Fruit fly (Drosophila melanogaster) whole organism, adult: ENCODE measurements around the gene CG6763.
A peak's percentile ranks its signal among the peaks of the same experiment; 100 is the strongest.

Source experiments
- CG11617 ChIP-seq: fragments of 200-800 bp; sonication (Bioruptor generic); optimal IDR thresholded peaks from 2 replicates; lab custom pipeline; 2017; ENCODE audit warnings: mild to moderate bottlenecking, missing biosample characterization, missing genetic modification reagents, missing genetic modification characterization
- CG12768 ChIP-seq: fragments of 200-800 bp; sonication (Bioruptor generic); optimal IDR thresholded peaks from 2 replicates; lab custom pipeline; 2017; ENCODE audit warnings: missing biosample characterization, missing genetic modification characterization, mild to moderate bottlenecking, moderate library complexity, missing genetic modification reagents
- CG14711 ChIP-seq: fragments of 200-800 bp; sonication (Bioruptor generic); optimal IDR thresholded peaks from 2 replicates; lab custom pipeline; 2018; ENCODE audit warnings: missing biosample characterization, mild to moderate bottlenecking, missing genetic modification characterization, moderate library complexity
- CG1620 ChIP-seq: fragments of 200-800 bp; sonication (Bioruptor generic); optimal IDR thresholded peaks from 2 replicates; lab custom pipeline; 2016; ENCODE audit warnings: missing biosample characterization, missing genetic modification characterization
- CG33017 ChIP-seq: fragments of 200-800 bp; sonication (Bioruptor generic); optimal IDR thresholded peaks from 2 replicates; lab custom pipeline; 2018; ENCODE audit warnings: missing biosample characterization, mild to moderate bottlenecking, missing genetic modification characterization, moderate library complexity
- CG5204 ChIP-seq: fragments of 200-800 bp; sonication (Bioruptor generic); optimal IDR thresholded peaks from 2 replicates; lab custom pipeline; 2016; ENCODE audit warnings: missing biosample characterization, missing genetic modification characterization
- CG7045 ChIP-seq: fragments of 200-800 bp; sonication (Bioruptor generic); optimal IDR thresholded peaks from 2 replicates; lab custom pipeline; 2017; ENCODE audit warnings: missing biosample characterization, mild to moderate bottlenecking, missing genetic modification characterization
- CG7101 ChIP-seq: fragments of 200-800 bp; sonication (Bioruptor generic); optimal IDR thresholded peaks from 2 replicates; lab custom pipeline; 2018; ENCODE audit warnings: missing biosample characterization, mild to moderate bottlenecking, missing genetic modification characterization, moderate library complexity
- Clk ChIP-seq: fragments of 200-800 bp; sonication (Bioruptor generic); optimal IDR thresholded peaks from 2 replicates; lab custom pipeline; 2017; ENCODE audit warnings: missing biosample characterization, missing genetic modification characterization
- Crg-1 ChIP-seq: fragments of 200-800 bp; sonication (Bioruptor generic); optimal IDR thresholded peaks from 2 replicates; lab custom pipeline; 2016; ENCODE audit warnings: missing biosample characterization, missing genetic modification characterization
- Hr96 ChIP-seq: fragments of 200-800 bp; sonication (Bioruptor generic); optimal IDR thresholded peaks from 2 replicates; lab custom pipeline; 2016; ENCODE audit warnings: missing biosample characterization, missing genetic modification characterization
- Mnt ChIP-seq: fragments of 200-800 bp; sonication (Bioruptor generic); optimal IDR thresholded peaks from 2 replicates; lab custom pipeline; 2016; ENCODE audit warnings: missing biosample characterization, mild to moderate bottlenecking, missing genetic modification characterization
- bab1 ChIP-seq: fragments of 200-800 bp; sonication (Bioruptor generic); optimal IDR thresholded peaks from 3 replicates; lab custom pipeline; 2019; ENCODE audit warnings: missing biosample characterization, mild to moderate bottlenecking, missing genetic modification characterization, moderate library complexity
- cic ChIP-seq: fragments of 200-800 bp; sonication (Bioruptor generic); optimal IDR thresholded peaks from 2 replicates; lab custom pipeline; 2017; ENCODE audit warnings: missing biosample characterization, mild to moderate bottlenecking, missing genetic modification characterization, moderate library complexity
- cnc ChIP-seq, 2 experiments: fragments of >200 bp; optimal IDR thresholded peaks; 2 replicates each; lab custom pipeline; 2017
- kay ChIP-seq: fragments of 200-800 bp; sonication (Bioruptor generic); peaks from one replicate; lab custom pipeline; 2016; ENCODE audit warnings: missing biosample characterization, missing genetic modification characterization, borderline replicate concordance
- ovo ChIP-seq: fragments of 200-800 bp; sonication (Bioruptor generic); optimal IDR thresholded peaks from 2 replicates; lab custom pipeline; 2016; ENCODE audit warnings: missing biosample characterization, missing genetic modification characterization
- pad ChIP-seq: fragments of 200-800 bp; sonication (Bioruptor generic); optimal IDR thresholded peaks from 3 replicates; lab custom pipeline; 2017; ENCODE audit warnings: missing biosample characterization, missing genetic modification characterization, mild to moderate bottlenecking, moderate library complexity, missing genetic modification reagents
- tj ChIP-seq: fragments of 200-800 bp; sonication (Bioruptor generic); optimal IDR thresholded peaks from 3 replicates; lab custom pipeline; 2017; ENCODE audit warnings: missing biosample characterization, mild to moderate bottlenecking, missing genetic modification characterization, moderate library complexity
- toe ChIP-seq: fragments of 200-800 bp; sonication (Bioruptor generic); optimal IDR thresholded peaks from 2 replicates; lab custom pipeline; 2016; ENCODE audit warnings: missing biosample characterization, missing genetic modification characterization

The CG6763 gene

DNA sequence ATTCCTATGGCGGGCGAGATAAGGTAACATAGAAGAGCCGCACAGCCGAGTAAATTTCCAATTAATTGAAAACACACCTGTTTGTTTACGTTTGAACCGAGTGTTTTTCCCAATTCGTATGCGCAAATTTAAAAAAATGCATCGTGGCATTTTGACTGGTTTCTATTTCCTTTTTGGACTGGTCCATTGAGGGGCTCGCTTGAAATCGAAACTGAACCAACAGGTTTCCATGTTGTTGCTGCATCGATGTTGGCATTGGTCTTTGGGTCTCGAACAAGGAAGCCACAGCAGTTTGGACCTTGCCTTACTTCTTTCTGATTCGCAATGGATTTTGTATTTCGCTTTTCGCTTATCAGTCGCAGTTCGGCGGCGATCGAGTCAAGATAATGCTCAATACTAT is 25.3 kb upstream of the CG6763 start:
- no peak for TF ChIP-seq toe
- TF ChIP-seq ovo (GFP tag; lab: Kevin White, UChicago): no peak
- TF ChIP-seq CG7045 (GFP tag; lab: Kevin White, UChicago): no peak
- TF ChIP-seq CG7101 (tag; lab: Kevin White, UChicago): no peak

DNA sequence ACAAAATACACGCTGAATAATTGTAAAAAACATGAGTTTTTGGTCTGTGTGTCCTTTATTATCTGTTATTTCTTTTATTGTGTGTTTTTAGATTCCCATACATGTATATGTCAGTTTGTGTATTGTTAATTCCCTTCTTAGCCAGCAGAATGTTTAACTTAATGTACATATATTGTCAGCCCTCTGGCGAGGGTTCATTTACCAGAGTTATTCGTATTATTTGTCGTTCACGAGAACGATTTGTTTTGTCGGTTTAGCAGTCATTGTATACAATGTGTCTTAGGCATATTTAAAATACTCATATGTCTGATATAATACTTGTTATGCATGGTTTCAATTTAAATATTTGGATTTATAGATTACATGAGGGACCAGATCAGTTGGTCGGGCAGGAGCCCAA is 23.2 kb upstream of the CG6763 start:
- TF ChIP-seq toe (no peak), CG1620 (GFP tag; lab: Kevin White, UChicago) (no peak), CG11617 (no peak), CG33017 (tag; lab: Kevin White, UChicago) (no peak), Hr96 (GFP tag; lab: Kevin White, UChicago) (no peak), pad (no peak), CG7045 (GFP tag; lab: Kevin White, UChicago) (no peak), ovo (GFP tag; lab: Kevin White, UChicago) (no peak)

DNA sequence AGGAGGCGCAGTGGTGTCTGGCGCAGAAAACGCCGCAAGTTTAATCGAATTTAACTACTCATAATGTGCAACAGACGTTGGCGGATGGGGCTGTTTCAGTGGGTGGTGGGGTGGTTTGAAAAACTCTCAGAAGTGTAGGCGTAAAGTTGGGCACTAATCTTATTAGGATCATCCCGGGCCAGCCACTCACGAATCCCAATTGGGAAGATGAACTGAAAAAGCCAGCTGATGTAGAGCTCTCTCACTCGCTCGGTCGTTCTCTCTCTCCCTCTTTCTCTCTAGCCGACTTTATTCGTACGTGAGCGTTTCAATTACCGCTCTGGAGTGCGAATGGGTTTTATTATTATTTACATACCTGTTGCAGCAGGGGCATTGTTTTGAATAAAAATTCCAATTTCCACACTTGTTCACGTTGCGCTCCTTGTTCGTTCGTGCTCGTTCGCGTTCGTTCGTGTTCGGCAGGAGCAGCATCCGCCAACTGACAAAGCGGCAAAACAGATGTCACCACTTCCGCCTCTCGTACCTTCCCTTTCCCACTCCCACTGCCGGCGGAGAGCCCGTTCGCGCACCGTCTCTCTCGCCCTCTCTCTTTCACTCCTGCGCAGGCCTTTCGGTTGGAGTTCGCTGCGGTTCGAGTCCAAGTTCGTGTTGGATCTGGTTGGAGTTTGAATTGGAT is 5.0 kb upstream of the CG6763 start:
- TF ChIP-seq CG1620 (GFP tag; lab: Kevin White, UChicago) (no peak), Clk (no peak), ovo (GFP tag; lab: Kevin White, UChicago) (no peak), Crg-1 (GFP tag; lab: Kevin White, UChicago) (no peak), kay (GFP tag; lab: Kevin White, UChicago) (no peak), CG5204 (GFP tag; lab: Kevin White, UChicago) (no peak), tj (no peak), CG12768 (GFP tag; lab: Kevin White, UChicago) (no peak), Mnt (no peak), Hr96 (GFP tag; lab: Kevin White, UChicago) (no peak), cnc (optimal IDR thresholded peaks at IDR 0.05; lab: Kevin White, UChicago) (no peak), pad (no peak), CG11617 (no peak)

DNA sequence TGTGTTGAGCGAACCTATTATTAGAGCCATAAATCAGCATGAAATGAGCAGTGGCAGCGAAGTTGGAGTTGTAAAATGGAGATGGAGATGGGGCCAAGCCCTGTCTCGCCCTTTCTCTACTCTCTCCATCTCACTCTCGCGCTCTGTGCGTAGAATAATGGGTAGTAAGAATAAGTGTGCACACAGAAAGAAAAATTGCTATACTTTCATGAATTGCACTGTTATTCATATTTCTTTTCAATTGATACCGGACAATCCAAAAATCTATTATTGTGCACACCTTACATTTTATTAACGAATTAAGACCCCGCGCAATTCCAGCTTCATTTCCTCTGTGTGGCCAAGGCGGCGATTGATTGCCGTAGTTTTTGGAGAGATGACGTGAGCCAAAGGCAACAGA is 4.0 kb upstream of the CG6763 start:
- TF ChIP-seq Clk (no peak), CG7101 (tag; lab: Kevin White, UChicago) (no peak), pad (peak; percentile 69), CG5204 (GFP tag; lab: Kevin White, UChicago) (no peak), bab1 (GFP tag; lab: Kevin White, UChicago) (no peak), kay (GFP tag; lab: Kevin White, UChicago) (no peak)

DNA sequence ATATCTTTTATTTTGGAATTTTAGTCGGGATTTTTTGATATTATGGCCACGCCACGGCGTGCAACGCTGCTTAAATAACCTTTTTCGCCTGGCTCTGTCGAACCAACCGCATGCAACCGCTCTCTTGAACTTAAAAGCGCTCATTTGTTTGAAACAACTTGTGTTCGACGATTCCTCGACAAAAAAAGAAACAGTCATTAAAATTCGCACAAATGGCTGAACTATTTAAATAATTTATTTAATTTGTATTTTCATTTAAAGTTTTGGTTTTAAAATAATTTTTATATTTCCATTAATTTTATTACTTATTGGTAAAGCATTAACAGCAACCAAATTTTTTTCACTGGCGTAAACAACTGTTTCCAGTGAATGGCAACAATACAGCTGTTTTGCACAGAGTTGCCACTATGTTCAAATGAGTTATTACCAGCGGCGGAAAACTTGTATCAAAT is 3.0 kb upstream of the CG6763 start, which contains the start of the genes orb and Cdc16:
TSS of gene orb (minus strand) at position 51 of the 452 bp plus-strand sequence.
TSS of gene Cdc16 (plus strand) at position 396 of the 452 bp plus-strand sequence.
- TF ChIP-seq Crg-1 (GFP tag; lab: Kevin White, UChicago) (peak; percentile 72), bab1 (GFP tag; lab: Kevin White, UChicago) (peak; percentile 93), CG14711 (tag; lab: Kevin White, UChicago) (peak; percentile 92), Hr96 (GFP tag; lab: Kevin White, UChicago) (peak; percentile 53), CG33017 (tag; lab: Kevin White, UChicago) (peak; percentile 92), cnc (optimal IDR thresholded peaks at IDR 0.05; lab: Kevin White, UChicago) (no peak), toe (peak; percentile 74), cic (GFP tag; lab: Kevin White, UChicago) (peak; percentile 8), CG7101 (tag; lab: Kevin White, UChicago) (peak; percentile 93), CG12768 (GFP tag; lab: Kevin White, UChicago) (peak; percentile 78), CG7045 (GFP tag; lab: Kevin White, UChicago) (peak; percentile 84), CG5204 (GFP tag; lab: Kevin White, UChicago) (peak; percentile 64), kay (GFP tag; lab: Kevin White, UChicago) (peak; percentile 52), Mnt (peak; percentile 41), CG11617 (peak; percentile 83), CG1620 (GFP tag; lab: Kevin White, UChicago) (peak; percentile 78), tj (peak; percentile 51), Clk (peak; percentile 70), ovo (GFP tag; lab: Kevin White, UChicago) (peak; percentile 40), pad (peak; percentile 25)

DNA sequence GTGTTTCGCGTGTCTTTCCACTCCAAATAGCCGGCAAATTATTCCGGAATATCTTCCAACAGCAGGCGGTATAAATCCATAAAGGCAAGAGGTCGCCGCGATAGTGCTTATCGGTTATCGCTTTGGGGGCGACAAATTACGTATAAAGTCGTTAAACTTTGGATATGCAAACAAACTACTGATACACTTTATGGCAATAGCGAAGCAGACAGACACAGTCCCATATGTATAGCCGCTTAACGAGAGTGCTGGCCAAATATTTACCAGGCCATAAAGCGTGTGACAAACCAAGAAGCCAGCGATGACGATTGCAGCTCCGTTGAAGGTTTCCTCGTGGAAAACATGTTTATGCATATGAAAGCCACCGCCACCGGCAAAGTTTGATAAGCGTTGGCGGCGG is 454 bp downstream of the CG6763 start:
- TF ChIP-seq tj: no peak
- no peak for TF ChIP-seq toe
- TF ChIP-seq cic (GFP tag; lab: Kevin White, UChicago): no peak
- TF ChIP-seq CG14711 (tag; lab: Kevin White, UChicago): no peak
- TF ChIP-seq CG7101 (tag; lab: Kevin White, UChicago): peak; percentile 9
- no peak for TF ChIP-seq Hr96 (GFP tag; lab: Kevin White, UChicago)
- no peak for TF ChIP-seq Clk
- TF ChIP-seq CG5204 (GFP tag; lab: Kevin White, UChicago): no peak
- peak; percentile 30 for TF ChIP-seq CG33017 (tag; lab: Kevin White, UChicago)

DNA sequence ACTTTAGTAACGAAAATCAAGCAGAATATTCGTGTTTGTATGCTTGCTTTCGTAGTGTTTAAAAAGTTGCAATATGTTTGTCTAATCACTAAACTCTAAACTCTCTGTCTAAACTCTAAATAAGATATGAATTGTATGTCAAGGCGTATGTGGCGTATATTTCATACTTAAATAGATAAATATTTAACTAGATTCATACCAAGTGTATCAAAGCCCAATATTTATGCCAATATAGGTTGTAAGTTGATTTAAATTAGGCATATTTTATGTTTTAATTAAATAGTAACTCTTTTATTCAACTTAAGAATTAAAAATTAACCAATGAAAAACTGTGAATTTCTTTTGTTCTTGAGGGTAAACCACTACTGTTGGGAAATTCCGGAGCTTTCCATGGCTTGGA is 4.1 kb downstream of the CG6763 start, which contains the start of gene wam:
TSS of gene wam (minus strand) at position 101 of the 400 bp plus-strand sequence.
- TF ChIP-seq toe (no peak), Mnt (no peak), ovo (GFP tag; lab: Kevin White, UChicago) (no peak), CG1620 (GFP tag; lab: Kevin White, UChicago) (no peak), CG7101 (tag; lab: Kevin White, UChicago) (no peak), CG33017 (tag; lab: Kevin White, UChicago) (no peak), cnc (optimal IDR thresholded peaks at IDR 0.05; lab: Kevin White, UChicago) (no peak), cic (GFP tag; lab: Kevin White, UChicago) (no peak), bab1 (GFP tag; lab: Kevin White, UChicago) (no peak)
